Worm (Caenorhabditis elegans) whole organism, L4 larva: ENCODE results near the gene rpia-1.

Experiments
- D1046.2 ChIP-seq: fragments of 200-800 bp; sonication (Bioruptor generic); IDR thresholded peaks from 2 replicates; pipeline ENCODE4 v1.3.6; 2022; ENCODE audit warnings: missing genetic modification characterization, missing compliant biosample characterization
- F10B5.3 ChIP-seq: sonication (generic microtip); optimal IDR thresholded peaks from 2 replicates; lab custom pipeline; 2016; ENCODE audit warnings: mild to moderate bottlenecking, missing genetic modification characterization, missing compliant biosample characterization
- F37D6.2 ChIP-seq: sonication (generic microtip); optimal IDR thresholded peaks from 2 replicates; lab custom pipeline; 2016; ENCODE audit warnings: mild to moderate bottlenecking, missing genetic modification characterization, missing compliant biosample characterization
- R02D3.7 ChIP-seq: fragments of 150-350 bp; sonication (generic microtip); optimal IDR thresholded peaks from 3 replicates; lab custom pipeline; 2014; ENCODE audit warnings: missing biosample characterization, missing genetic modification characterization
- T20F7.1 ChIP-seq: fragments of 200-800 bp; sonication (Bioruptor generic); optimal IDR thresholded peaks from 2 replicates; lab custom pipeline; 2018; ENCODE audit warnings: mild to moderate bottlenecking, missing genetic modification characterization, missing compliant biosample characterization
- Y105C5A.15 ChIP-seq: fragments of 200-800 bp; sonication (Bioruptor generic); IDR thresholded peaks from 2 replicates; pipeline ENCODE4 v1.3.6; 2022; ENCODE audit warnings: missing genetic modification characterization, missing compliant biosample characterization
- Y5F2A.4 ChIP-seq: fragments of 200-800 bp; sonication (Bioruptor generic); optimal IDR thresholded peaks from 2 replicates; lab custom pipeline; 2018; ENCODE audit warnings: mild to moderate bottlenecking, missing genetic modification characterization, missing compliant biosample characterization
- Y75B8A.6 ChIP-seq: fragments of 200-800 bp; sonication (Bioruptor generic); IDR thresholded peaks from 2 replicates; pipeline ENCODE4 v1.3.6; 2022; ENCODE audit warnings: missing genetic modification reagents, missing genetic modification characterization, missing compliant biosample characterization
- ZK546.5 ChIP-seq, 2 experiments: sonication (generic microtip); optimal IDR thresholded peaks; 2 replicates each; lab custom pipeline; 2017; ENCODE audit warnings: missing biosample characterization in 2 of 2, missing genetic modification characterization in 2 of 2
- aha-1 ChIP-seq: fragments of 150-350 bp; peaks from one replicate; lab custom pipeline; 2014; ENCODE audit warnings: missing biosample characterization, missing genetic modification characterization
- ama-1 ChIP-seq: fragments of 150-350 bp; optimal IDR thresholded peaks from 2 replicates; lab custom pipeline; 2014; ENCODE audit warnings: inconsistent platforms, mixed read lengths
- ceh-20 ChIP-seq: fragments of 200-800 bp; sonication (Bioruptor generic); IDR thresholded peaks from 2 replicates; pipeline ENCODE4 v1.3.6; 2022; ENCODE audit warnings: missing genetic modification reagents, missing genetic modification characterization, missing compliant biosample characterization
- ceh-28 ChIP-seq: fragments of 150-350 bp; optimal IDR thresholded peaks from 2 replicates; lab custom pipeline; 2014; ENCODE audit warnings: missing biosample characterization, missing genetic modification reagents, missing genetic modification characterization
- ceh-44 ChIP-seq: fragments of 200-800 bp; sonication (Bioruptor generic); IDR thresholded peaks from 2 replicates; pipeline ENCODE4 v1.3.6; 2022; ENCODE audit warnings: missing genetic modification reagents, missing genetic modification characterization, missing compliant biosample characterization
- ceh-82 ChIP-seq: sonication (generic microtip); optimal IDR thresholded peaks from 2 replicates; lab custom pipeline; 2017; ENCODE audit warnings: missing biosample characterization, missing genetic modification characterization
- ctbp-1 ChIP-seq: fragments of 200-800 bp; sonication (Bioruptor generic); IDR thresholded peaks from 2 replicates; pipeline ENCODE4 v1.3.6; 2022; ENCODE audit warnings: missing genetic modification reagents, missing genetic modification characterization, missing compliant biosample characterization
- daf-12 ChIP-seq: fragments of 150-350 bp; optimal IDR thresholded peaks from 2 replicates; lab custom pipeline; 2014; ENCODE audit warnings: missing biosample characterization, missing genetic modification reagents, missing genetic modification characterization
- daf-19 ChIP-seq: fragments of 200-800 bp; sonication (Bioruptor generic); conservative IDR thresholded peaks from 2 replicates; pipeline ENCODE4 v1.3.6; 2022; ENCODE audit warnings: missing genetic modification characterization, missing compliant biosample characterization
- daf-8 ChIP-seq: fragments of 200-800 bp; sonication (Bioruptor generic); IDR thresholded peaks from 2 replicates; pipeline ENCODE4 v1.3.6; 2022; ENCODE audit warnings: missing genetic modification characterization, missing compliant biosample characterization
- dve-1 ChIP-seq: sonication (generic microtip); optimal IDR thresholded peaks from 2 replicates; lab custom pipeline; 2017; ENCODE audit warnings: antibody characterized with exemption, mild to moderate bottlenecking, missing genetic modification characterization, missing compliant biosample characterization; ENCODE audit not compliant: insufficient read depth
- egl-27 ChIP-seq: sonication (generic microtip); optimal IDR thresholded peaks from 3 replicates; lab custom pipeline; 2017; ENCODE audit warnings: missing biosample characterization, missing genetic modification reagents, missing genetic modification characterization
- fkh-10 ChIP-seq: fragments of 150-350 bp; optimal IDR thresholded peaks from 2 replicates; lab custom pipeline; 2014; ENCODE audit warnings: missing biosample characterization, missing genetic modification reagents, missing genetic modification characterization
- fos-1 ChIP-seq: fragments of 150-350 bp; optimal IDR thresholded peaks from 2 replicates; lab custom pipeline; 2014; ENCODE audit warnings: missing biosample characterization, missing genetic modification characterization
- jun-1 ChIP-seq: fragments of 150-350 bp; optimal IDR thresholded peaks from 2 replicates; lab custom pipeline; 2014; ENCODE audit warnings: missing biosample characterization, missing genetic modification reagents, missing genetic modification characterization
- lim-7 ChIP-seq: fragments of 200-800 bp; sonication (Bioruptor generic); IDR thresholded peaks from 2 replicates; pipeline ENCODE4 v1.3.6; 2022; ENCODE audit warnings: missing genetic modification characterization, missing compliant biosample characterization
- lin-15B ChIP-seq: fragments of 150-350 bp; sonication (generic microtip); optimal IDR thresholded peaks from 3 replicates; lab custom pipeline; 2014; ENCODE audit warnings: missing biosample characterization, missing genetic modification characterization
- lir-3 ChIP-seq: sonication (generic microtip); optimal IDR thresholded peaks from 2 replicates; lab custom pipeline; 2016; ENCODE audit warnings: mild to moderate bottlenecking, missing genetic modification characterization, missing compliant biosample characterization
- lsy-2 ChIP-seq, 2 experiments: fragments of 150-350 bp in 1 of 2; sonication (generic microtip) in 1 of 2; optimal IDR thresholded peaks; 2 replicates each; lab custom pipeline; 2014 to 2017; ENCODE audit warnings: missing biosample characterization in 2 of 2, missing genetic modification characterization in 2 of 2
- madf-5 ChIP-seq, 2 experiments: fragments of 200-800 bp; sonication (Bioruptor generic); IDR thresholded peaks; 2 replicates each; pipeline ENCODE4 v1.3.6; 2022; ENCODE audit warnings: missing compliant biosample characterization in 2 of 2, missing genetic modification characterization in 2 of 2
- madf-9 ChIP-seq: fragments of 200-800 bp; sonication (Bioruptor generic); conservative IDR thresholded peaks from 2 replicates; pipeline ENCODE4 v1.3.6; 2022; ENCODE audit warnings: missing genetic modification reagents, missing genetic modification characterization, missing compliant biosample characterization
- mdt-29 ChIP-seq: fragments of 200-800 bp; sonication (Bioruptor generic); IDR thresholded peaks from 2 replicates; pipeline ENCODE4 v1.3.6; 2022; ENCODE audit warnings: missing genetic modification reagents, missing genetic modification characterization, missing compliant biosample characterization
- mes-2 ChIP-seq: sonication (generic microtip); optimal IDR thresholded peaks from 2 replicates; lab custom pipeline; 2016; ENCODE audit warnings: missing genotype, mild to moderate bottlenecking, missing genetic modification characterization, missing compliant biosample characterization; ENCODE audit not compliant: poor library complexity, severe bottlenecking
- mxl-3 ChIP-seq: fragments of 200-800 bp; sonication (Bioruptor generic); optimal IDR thresholded peaks from 2 replicates; lab custom pipeline; 2018; ENCODE audit warnings: mild to moderate bottlenecking, missing genetic modification characterization, missing compliant biosample characterization
- nhr-11 ChIP-seq: fragments of 150-350 bp; optimal IDR thresholded peaks from 2 replicates; lab custom pipeline; 2014; ENCODE audit warnings: missing biosample characterization, missing genetic modification characterization
- nhr-111 ChIP-seq: fragments of 200-800 bp; sonication (Bioruptor generic); optimal IDR thresholded peaks from 2 replicates; lab custom pipeline; 2018; ENCODE audit warnings: mild to moderate bottlenecking, missing genetic modification characterization, missing compliant biosample characterization
- nhr-25 ChIP-seq: sonication (generic microtip); optimal IDR thresholded peaks from 2 replicates; lab custom pipeline; 2017; ENCODE audit warnings: missing genetic modification characterization, mild to moderate bottlenecking, missing compliant biosample characterization, antibody characterized with exemption, moderate library complexity, borderline replicate concordance; ENCODE audit not compliant: insufficient read depth
- nhr-42 ChIP-seq: fragments of 200-800 bp; sonication (Bioruptor generic); IDR thresholded peaks from 2 replicates; pipeline ENCODE4 v1.3.6; 2022; ENCODE audit warnings: missing genetic modification characterization, missing compliant biosample characterization
- nhr-48 ChIP-seq: sonication (generic microtip); optimal IDR thresholded peaks from 2 replicates; lab custom pipeline; 2016; ENCODE audit warnings: mild to moderate bottlenecking, missing genetic modification characterization, missing compliant biosample characterization
- nhr-6 ChIP-seq: fragments of 150-350 bp; optimal IDR thresholded peaks from 2 replicates; lab custom pipeline; 2014; ENCODE audit warnings: missing biosample characterization, missing genetic modification characterization
- pha-4 ChIP-seq, 2 experiments: fragments of 150-350 bp in 1 of 2; fragments of 200-800 bp in 1 of 2; sonication (Bioruptor generic) in 1 of 2; IDR thresholded peaks in 1 of 2; optimal IDR thresholded peaks in 1 of 2; 2 replicates each; pipeline versions ENCODE4 v1.3.6 to Lab custom; 2014 to 2022; ENCODE audit warnings: missing genetic modification characterization in 2 of 2, missing genetic modification reagents in 2 of 2, missing biosample characterization in 1 of 2, missing compliant biosample characterization in 1 of 2
- php-3 ChIP-seq: fragments of 200-800 bp; sonication (Bioruptor generic); IDR thresholded peaks from 2 replicates; pipeline ENCODE4 v1.3.6; 2022; ENCODE audit warnings: missing genetic modification reagents, missing genetic modification characterization, missing compliant biosample characterization
- rbr-2 ChIP-seq: sonication (generic microtip); optimal IDR thresholded peaks from 2 replicates; lab custom pipeline; 2016; ENCODE audit warnings: missing genotype, missing genetic modification characterization, missing compliant biosample characterization
- set-16 ChIP-seq: fragments of 200-800 bp; sonication (Bioruptor generic); IDR thresholded peaks from 2 replicates; pipeline ENCODE4 v1.3.6; 2022; ENCODE audit warnings: missing genetic modification reagents, missing genetic modification characterization, missing compliant biosample characterization
- snpc-1.2 ChIP-seq: fragments of 200-800 bp; sonication (Bioruptor generic); IDR thresholded peaks from 2 replicates; pipeline ENCODE4 v1.3.6; 2022; ENCODE audit warnings: missing genetic modification reagents, missing genetic modification characterization, missing compliant biosample characterization
- snpc-4 ChIP-seq: fragments of 150-350 bp; optimal IDR thresholded peaks from 2 replicates; lab custom pipeline; 2014; ENCODE audit warnings: missing biosample characterization, missing genetic modification characterization
- unc-62 ChIP-seq, 3 experiments: fragments of 150-350 bp in 1 of 3; sonication (generic microtip); optimal IDR thresholded peaks in 2 of 3; peaks in 1 of 3; 1 replicate in 1 of 3; 2 replicates in 2 of 3; lab custom pipeline; 2014 to 2017; ENCODE audit warnings: missing biosample characterization in 3 of 3, missing genetic modification characterization in 3 of 3, missing genetic modification reagents in 3 of 3, missing genotype in 1 of 3
- zfp-3 ChIP-seq: fragments of 200-800 bp; sonication (Bioruptor generic); conservative IDR thresholded peaks from 2 replicates; pipeline ENCODE4 v1.3.6; 2022; ENCODE audit warnings: missing genetic modification reagents, missing genetic modification characterization, missing compliant biosample characterization
- zip-2 ChIP-seq: fragments of 150-350 bp; optimal IDR thresholded peaks from 2 replicates; lab custom pipeline; 2014; ENCODE audit warnings: missing biosample characterization, missing genetic modification characterization
- ztf-11 ChIP-seq: fragments of 150-350 bp; optimal IDR thresholded peaks from 2 replicates; lab custom pipeline; 2014; ENCODE audit warnings: missing biosample characterization, missing genetic modification characterization

The rpia-1 gene

ce11 chrIII:7166664-7167567 is 44.0 kb downstream of the rpia-1 start (continued):
- no peak for TF ChIP-seq unc-62 (GFP tag; optimal IDR thresholded peaks at IDR 0.05 in 1 of 2; lab: Kevin White, UChicago)
- TF ChIP-seq unc-62 (tag; optimal IDR thresholded peaks at IDR 0.05; lab: Kevin White, UChicago) = no peak
- TF ChIP-seq nhr-111 (GFP tag; lab: Kevin White, UChicago) = no peak
- TF ChIP-seq php-3 (GFP tag; lab: Robert Waterston, UW) = peak; percentile 89
- TF ChIP-seq Y5F2A.4 = no peak
- no peak for TF ChIP-seq ceh-44 (GFP tag; lab: Robert Waterston, UW)
- no peak for TF ChIP-seq aha-1 (tag; lab: Kevin White, UChicago)
- peak; percentile 19 for TF ChIP-seq T20F7.1 (GFP tag; lab: Kevin White, UChicago)
- TF ChIP-seq madf-9 (GFP tag; lab: Robert Waterston, UW) = 0 out of 2 replicates have a peak, but pooled peaks have one; percentile 23
- no peak for TF ChIP-seq ztf-11 (tag; lab: Kevin White, UChicago)
- TF ChIP-seq lsy-2 (tag; optimal IDR thresholded peaks at IDR 0.05; lab: Kevin White, UChicago) = peak in 1 of 2 experiments; percentile 57
- no peak for TF ChIP-seq daf-12
- no peak for TF ChIP-seq R02D3.7 (tag; lab: Kevin White, UChicago)
- no peak for TF ChIP-seq lin-15B (tag; lab: Kevin White, UChicago)
- TF ChIP-seq rbr-2 (tag; lab: Kevin White, UChicago) = peak; percentile 64
- TF ChIP-seq nhr-11 = no peak
- TF ChIP-seq ZK546.5 (tag; optimal IDR thresholded peaks at IDR 0.05; lab: Kevin White, UChicago) = no peak
- TF ChIP-seq pha-4 (GFP tag; IDR thresholded peaks at IDR 0.05; lab: Robert Waterston, UW) = no peak
- no peak for TF ChIP-seq pha-4 (tag; optimal IDR thresholded peaks at IDR 0.05; lab: Kevin White, UChicago)
- no peak for TF ChIP-seq snpc-1.2 (GFP tag; lab: Robert Waterston, UW)
- peak; percentile 9 for TF ChIP-seq F37D6.2
- TF ChIP-seq zfp-3 (GFP tag; lab: Robert Waterston, UW) = no peak
- TF ChIP-seq Y105C5A.15 (GFP tag; lab: Robert Waterston, UW) = no peak
- TF ChIP-seq Y75B8A.6 (GFP tag; lab: Robert Waterston, UW) = no peak
- TF ChIP-seq daf-19 (GFP tag; lab: Robert Waterston, UW) = no peak
- peak; percentile 31 for TF ChIP-seq set-16 (GFP tag; lab: Robert Waterston, UW)
- TF ChIP-seq nhr-48 (tag; lab: Kevin White, UChicago) = no peak
- no peak for TF ChIP-seq ceh-28
- TF ChIP-seq nhr-42 (GFP tag; lab: Robert Waterston, UW) = no peak
- no peak for TF ChIP-seq fos-1 (tag; lab: Kevin White, UChicago)
- TF ChIP-seq jun-1 (tag; lab: Kevin White, UChicago) = peak; percentile 2
- TF ChIP-seq nhr-6 (tag; lab: Kevin White, UChicago) = peak; percentile 29
- peak; percentile 21 for TF ChIP-seq fkh-10
- TF ChIP-seq dve-1 (tag; lab: Kevin White, UChicago) = peak; percentile 12
- TF ChIP-seq D1046.2 (GFP tag; lab: Robert Waterston, UW) = no peak
- no peak for TF ChIP-seq madf-5 (GFP tag; IDR thresholded peaks at IDR 0.05; lab: Robert Waterston, UW)
- TF ChIP-seq ceh-82 = no peak
- TF ChIP-seq snpc-4 (tag; lab: Kevin White, UChicago) = no peak
- no peak for TF ChIP-seq lim-7 (GFP tag; lab: Robert Waterston, UW)
- no peak for TF ChIP-seq daf-8 (GFP tag; lab: Robert Waterston, UW)
- peak; percentile 51 for TF ChIP-seq mes-2
- no peak for TF ChIP-seq nhr-25
- TF ChIP-seq egl-27 = no peak
- no peak for TF ChIP-seq F10B5.3
- TF ChIP-seq mxl-3 = no peak
- peak; percentile 2 for TF ChIP-seq ama-1 (lab: Kevin White, UChicago)
- TF ChIP-seq ceh-20 = no peak
- TF ChIP-seq zip-2 = no peak
- no peak for TF ChIP-seq mdt-29 (GFP tag; lab: Robert Waterston, UW)
- TF ChIP-seq ctbp-1 (GFP tag; lab: Robert Waterston, UW) = no peak
- no peak for TF ChIP-seq lir-3 (tag; lab: Kevin White, UChicago)
